Fruit fly (Drosophila melanogaster): ENCODE data around the gene bru2.

Gene bru2

DNA sequence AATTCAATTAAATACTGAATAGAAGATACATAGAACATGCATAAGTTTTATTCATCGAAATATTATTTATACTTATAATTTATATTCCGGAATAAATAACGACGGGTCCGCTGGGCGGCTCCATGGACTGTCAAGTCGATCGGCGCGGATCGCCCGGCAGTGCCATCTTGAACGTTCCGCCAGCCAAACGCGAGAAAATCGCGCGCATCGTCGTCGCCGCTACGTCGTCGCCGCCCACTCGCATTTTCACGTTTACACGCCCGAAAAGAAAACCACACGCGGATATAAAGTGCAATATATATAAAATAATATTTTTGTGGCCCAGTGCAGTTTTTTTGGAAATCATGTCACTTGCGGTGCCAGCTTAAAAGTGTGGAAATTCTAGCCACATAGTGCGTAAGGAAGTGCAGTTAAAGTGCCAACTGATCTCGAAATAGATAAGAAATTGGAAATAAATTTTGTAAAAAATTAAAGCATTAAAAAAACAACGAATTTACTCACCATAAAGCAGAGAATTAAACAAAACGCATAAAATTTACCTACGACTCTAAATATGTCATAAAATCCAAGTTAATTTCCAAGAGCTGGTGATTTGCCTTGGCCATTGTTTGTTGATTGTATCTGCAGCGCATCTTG lies at the start of gene bru2, which contains the start of gene CG43813:
Gene bru2, plus strand, starts transcription at position 586 of the 636 bp plus-strand sequence.
Gene CG43813, minus strand, starts transcription at position 633 of the 636 bp plus-strand sequence.
- TF ChIP-seq psq (optimal IDR thresholded peaks at IDR 0.05) (no peak), Sin3A (optimal IDR thresholded peaks at IDR 0.05) (no peak), ttk (optimal IDR thresholded peaks at IDR 0.05) (no peak), insv (optimal IDR thresholded peaks at IDR 0.05) (no peak), Myc (optimal IDR thresholded peaks at IDR 0.05) (no peak), h (optimal IDR thresholded peaks at IDR 0.05) (no peak)

DNA sequence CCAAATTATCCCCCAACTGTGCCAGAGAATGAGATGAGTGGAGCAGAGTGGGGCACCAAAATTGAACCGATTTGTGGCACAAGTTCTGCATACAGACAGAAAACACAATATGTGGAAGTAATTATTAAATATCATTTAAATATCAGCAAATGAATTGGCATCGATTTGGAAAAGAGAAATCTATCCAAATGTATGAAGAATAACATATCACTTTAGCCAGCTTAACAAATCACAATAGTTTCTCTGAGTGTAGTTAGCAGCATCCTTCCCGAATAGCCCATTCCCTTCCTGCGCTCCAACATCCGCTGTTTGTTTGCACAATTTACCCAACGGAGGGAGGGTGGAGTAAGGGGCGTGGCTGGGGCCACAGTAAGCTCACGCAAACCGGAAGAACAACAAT lies 29.2 kb upstream of the bru2 start:
- TF ChIP-seq h (optimal IDR thresholded peaks at IDR 0.05) = no peak
- TF ChIP-seq psq (optimal IDR thresholded peaks at IDR 0.05) = no peak
- no peak for TF ChIP-seq insv (optimal IDR thresholded peaks at IDR 0.05)
- TF ChIP-seq Myc (optimal IDR thresholded peaks at IDR 0.05) = no peak
- TF ChIP-seq ttk (optimal IDR thresholded peaks at IDR 0.05) = no peak
- TF ChIP-seq Sin3A (optimal IDR thresholded peaks at IDR 0.05) = no peak

DNA sequence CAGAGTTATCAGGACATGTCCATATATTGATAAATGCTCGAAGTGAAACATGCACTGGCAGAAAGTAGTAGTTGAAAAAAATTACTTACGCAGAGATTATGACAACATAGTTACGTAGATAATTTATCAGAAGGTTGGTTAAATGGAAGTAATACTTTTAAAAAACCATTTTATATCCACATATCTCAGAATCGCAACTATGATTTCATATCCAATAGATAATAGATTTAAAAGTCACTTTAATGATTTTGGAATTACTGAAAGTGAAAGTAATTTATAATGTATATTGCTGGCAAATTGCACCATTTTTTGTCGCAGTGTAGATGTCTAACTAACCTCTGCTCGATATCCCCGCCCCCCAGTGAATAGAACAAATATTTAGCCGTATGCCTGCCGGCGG lies 6.9 kb upstream of the bru2 start:
- TF ChIP-seq h (optimal IDR thresholded peaks at IDR 0.05) (no peak), psq (optimal IDR thresholded peaks at IDR 0.05) (no peak), ttk (optimal IDR thresholded peaks at IDR 0.05) (no peak), Myc (optimal IDR thresholded peaks at IDR 0.05) (no peak), insv (optimal IDR thresholded peaks at IDR 0.05) (no peak), Sin3A (optimal IDR thresholded peaks at IDR 0.05) (no peak)

DNA sequence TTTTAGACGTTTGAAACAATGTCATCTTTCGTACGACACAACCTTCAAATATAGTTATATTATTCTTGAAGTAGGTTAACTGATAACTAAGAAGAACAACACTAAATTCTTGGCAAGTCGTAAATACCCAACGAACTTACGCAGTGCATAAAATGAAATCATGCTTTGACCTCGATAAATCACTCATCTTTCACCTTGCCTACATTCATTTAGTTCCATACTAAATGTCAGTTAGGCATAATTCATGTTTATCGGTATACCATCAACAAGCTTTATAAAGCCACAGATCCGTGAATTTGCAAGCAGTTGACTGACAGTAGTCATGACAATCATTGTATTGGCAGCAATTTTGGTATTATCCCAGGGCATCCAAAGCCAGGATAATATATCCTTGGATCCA lies 5.5 kb upstream of the bru2 start, which contains the start of gene CG31862:
Gene CG31862, plus strand, starts transcription at position 301 of the 400 bp plus-strand sequence.
- TF ChIP-seq psq (optimal IDR thresholded peaks at IDR 0.05) (no peak), h (optimal IDR thresholded peaks at IDR 0.05) (no peak), insv (optimal IDR thresholded peaks at IDR 0.05) (no peak), ttk (optimal IDR thresholded peaks at IDR 0.05) (no peak), Sin3A (optimal IDR thresholded peaks at IDR 0.05) (no peak)

DNA sequence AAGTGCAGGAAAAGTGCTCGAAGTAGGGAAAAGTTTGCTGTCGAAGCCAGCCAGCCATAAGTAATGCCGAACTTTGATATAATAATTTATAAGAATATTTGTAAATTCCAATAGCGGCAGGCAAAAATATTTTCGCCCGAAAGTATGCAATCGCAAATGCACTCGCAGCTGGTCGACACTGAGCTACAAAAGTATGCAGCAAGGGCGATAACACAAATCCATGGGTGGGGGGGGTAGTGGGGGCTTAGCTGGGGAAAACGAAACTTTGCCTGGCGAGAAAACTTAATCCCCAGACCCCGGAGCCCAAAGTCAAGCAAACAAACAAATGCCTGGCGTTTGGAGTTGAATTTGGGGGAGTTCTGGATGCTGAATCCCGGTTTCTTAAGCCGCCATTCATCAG lies 2.3 kb upstream of the bru2 start:
- no peak for TF ChIP-seq insv (optimal IDR thresholded peaks at IDR 0.05)
- TF ChIP-seq psq (optimal IDR thresholded peaks at IDR 0.05) = no peak
- no peak for TF ChIP-seq Myc (optimal IDR thresholded peaks at IDR 0.05)
- no peak for TF ChIP-seq Sin3A (optimal IDR thresholded peaks at IDR 0.05)

DNA sequence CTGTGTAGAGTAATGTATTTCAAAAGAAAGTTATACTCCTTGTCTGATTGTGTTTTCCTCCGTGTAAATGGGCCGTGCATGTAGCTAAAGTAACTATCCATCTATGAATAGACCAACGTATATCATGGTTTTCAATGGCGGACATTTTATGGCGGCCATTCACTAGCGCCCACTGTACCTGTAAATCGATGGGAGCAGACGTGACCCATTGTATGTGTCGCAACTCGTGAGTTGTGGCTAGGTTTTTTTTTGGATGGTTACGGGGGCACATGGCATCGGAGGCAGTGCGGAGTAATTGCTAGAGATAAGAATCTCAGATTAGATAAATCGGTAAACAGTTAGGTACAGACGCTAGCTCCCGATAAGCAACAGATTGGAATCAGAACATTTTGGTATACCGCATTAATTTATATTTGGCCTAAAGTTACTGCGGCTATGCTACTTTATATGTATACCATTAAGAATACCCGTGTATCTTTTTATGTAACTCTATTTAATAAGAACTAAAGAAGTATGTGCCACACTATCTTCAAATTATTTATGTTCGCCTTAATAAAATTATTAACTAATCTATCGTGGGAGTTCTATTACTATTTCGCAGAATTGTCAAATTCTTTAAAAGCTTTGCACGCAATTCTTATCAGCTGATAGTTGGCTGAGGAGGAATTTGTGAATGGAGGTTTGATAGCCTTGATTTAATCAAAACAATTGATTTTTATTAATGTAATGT lies 2.3 kb downstream of the bru2 start:
- TF ChIP-seq ttk (optimal IDR thresholded peaks at IDR 0.05) (no peak), Sin3A (optimal IDR thresholded peaks at IDR 0.05) (no peak), psq (optimal IDR thresholded peaks at IDR 0.05) (no peak), h (optimal IDR thresholded peaks at IDR 0.05) (no peak), insv (optimal IDR thresholded peaks at IDR 0.05) (no peak), Myc (optimal IDR thresholded peaks at IDR 0.05) (no peak)

dm6 chr2L:12347034-12347433 lies 3.0 kb downstream of the bru2 start:
- TF ChIP-seq Myc (optimal IDR thresholded peaks at IDR 0.05) (no peak), insv (optimal IDR thresholded peaks at IDR 0.05) (no peak), psq (optimal IDR thresholded peaks at IDR 0.05) (no peak), h (optimal IDR thresholded peaks at IDR 0.05) (no peak), ttk (optimal IDR thresholded peaks at IDR 0.05) (no peak), Sin3A (optimal IDR thresholded peaks at IDR 0.05) (no peak)

DNA sequence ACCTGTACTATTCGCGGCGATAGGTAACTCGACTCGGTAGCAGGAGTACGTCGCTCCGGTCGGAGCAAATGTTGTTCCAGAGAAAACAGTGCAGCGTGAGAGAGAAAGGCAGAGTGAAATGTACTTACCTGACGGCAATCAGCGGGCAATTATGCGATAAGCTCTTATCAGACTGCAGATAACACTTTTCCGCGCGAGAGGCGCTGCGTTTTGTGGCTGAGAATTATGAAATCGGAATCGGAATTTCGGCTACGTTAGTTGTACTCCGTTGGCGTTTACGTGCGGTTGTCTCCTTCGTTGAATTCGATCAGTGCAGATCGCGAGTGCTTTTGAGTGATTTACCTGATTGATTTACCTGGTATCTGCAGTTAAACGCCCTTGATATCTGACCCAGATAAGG lies 3.8 kb downstream of the bru2 start:
- no peak for TF ChIP-seq psq (optimal IDR thresholded peaks at IDR 0.05)

dm6 chr2L:12348407-12349091 lies 4.5 kb downstream of the bru2 start:
- TF ChIP-seq psq (optimal IDR thresholded peaks at IDR 0.05) = no peak
- no peak for TF ChIP-seq Myc (optimal IDR thresholded peaks at IDR 0.05)
- no peak for TF ChIP-seq ttk (optimal IDR thresholded peaks at IDR 0.05)
- no peak for TF ChIP-seq Sin3A (optimal IDR thresholded peaks at IDR 0.05)
- no peak for TF ChIP-seq h (optimal IDR thresholded peaks at IDR 0.05)
- no peak for TF ChIP-seq insv (optimal IDR thresholded peaks at IDR 0.05)

DNA sequence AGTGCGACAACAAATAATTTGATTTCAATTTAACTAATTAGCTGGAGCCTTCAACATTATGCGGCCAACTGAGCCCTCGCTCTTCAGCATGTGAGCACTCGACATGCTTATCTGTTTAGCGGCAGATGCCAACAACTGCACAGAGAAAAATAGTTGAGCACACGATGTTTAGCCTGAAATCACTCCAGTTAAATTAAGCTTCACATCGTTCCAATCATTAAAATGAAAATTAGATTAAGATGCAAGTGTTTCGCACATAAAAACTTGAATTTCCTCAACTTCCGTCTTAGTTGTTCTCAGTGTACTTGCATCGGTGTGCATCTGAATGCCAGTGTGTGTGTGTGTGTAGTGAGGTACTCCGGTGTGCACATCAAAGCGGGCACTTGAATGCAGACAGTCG lies 6.9 kb downstream of the bru2 start:
- TF ChIP-seq Sin3A (optimal IDR thresholded peaks at IDR 0.05) (no peak), Myc (optimal IDR thresholded peaks at IDR 0.05) (no peak), h (optimal IDR thresholded peaks at IDR 0.05) (no peak), psq (optimal IDR thresholded peaks at IDR 0.05) (no peak), ttk (optimal IDR thresholded peaks at IDR 0.05) (no peak), insv (optimal IDR thresholded peaks at IDR 0.05) (no peak)

dm6 chr2L:12351969-12352368 lies 8.0 kb downstream of the bru2 start:
- TF ChIP-seq psq (optimal IDR thresholded peaks at IDR 0.05) = no peak

dm6 chr2L:12353926-12354325 lies 9.9 kb downstream of the bru2 start:
- TF ChIP-seq insv (optimal IDR thresholded peaks at IDR 0.05) (no peak), Sin3A (optimal IDR thresholded peaks at IDR 0.05) (no peak)

DNA sequence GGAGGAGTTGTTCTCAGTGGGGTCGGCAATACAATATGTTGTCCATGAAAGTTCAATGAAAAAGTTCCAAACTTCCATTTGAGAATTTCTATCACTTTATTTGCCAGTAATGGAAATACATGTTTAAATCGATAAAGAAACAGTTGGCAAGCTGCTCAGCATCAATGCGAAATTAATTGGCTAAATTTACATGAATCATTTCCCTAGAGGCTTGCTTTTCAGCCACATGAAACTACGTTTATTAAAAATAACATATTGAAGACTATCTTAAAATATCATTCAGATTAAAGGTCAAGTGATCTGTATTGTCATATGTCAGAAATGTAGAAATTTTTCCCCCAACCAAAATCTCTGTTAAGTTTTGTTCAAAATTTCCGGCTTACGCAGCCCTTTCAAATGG lies 12.1 kb downstream of the bru2 start, which contains the start of gene CG17010:
Gene CG17010, plus strand, starts transcription at position 301 of the 400 bp plus-strand sequence.
- TF ChIP-seq psq (optimal IDR thresholded peaks at IDR 0.05) = no peak
- TF ChIP-seq Myc (optimal IDR thresholded peaks at IDR 0.05) = no peak
- TF ChIP-seq insv (optimal IDR thresholded peaks at IDR 0.05) = no peak
- no peak for TF ChIP-seq Sin3A (optimal IDR thresholded peaks at IDR 0.05)
- TF ChIP-seq h (optimal IDR thresholded peaks at IDR 0.05) = no peak
- no peak for TF ChIP-seq ttk (optimal IDR thresholded peaks at IDR 0.05)
